Fruit fly (Drosophila melanogaster): ENCODE data around the gene Pfdn6.
A peak's percentile ranks its signal among the peaks of the same experiment; 100 is the strongest.

Gene Pfdn6

dm6 chr3L:19929051-19929718 lies 5.7 kb downstream of the Pfdn6 start (continued):
- TF ChIP-seq CG11696 (GFP tag; IDR thresholded peaks at IDR 0.05) (no peak), sisA (GFP tag; IDR thresholded peaks at IDR 0.05) (no peak), Poxn (GFP tag; IDR thresholded peaks at IDR 0.05) (no peak), CG7271 (tag; optimal IDR thresholded peaks at IDR 0.05) (no peak), tgo (GFP tag; IDR thresholded peaks at IDR 0.05) (no peak), NC2β (GFP tag; optimal IDR thresholded peaks at IDR 0.05) (no peak), chinmo (GFP tag; IDR thresholded peaks at IDR 0.05; ENCODE audit: partially characterized antibody) (peak; percentile 74; the same call in 1 of the 4 replicates), CG3726 (GFP tag; IDR thresholded peaks at IDR 0.05) (no peak)

- TF ChIP-seq Bgb (GFP tag; IDR thresholded peaks at IDR 0.05; ENCODE audit: partially characterized antibody) (0 out of 2 replicates have a peak, but pooled peaks have one; percentile 7), Ravus (GFP tag; IDR thresholded peaks at IDR 0.05) (no peak), CG7987 (GFP tag; optimal IDR thresholded peaks at IDR 0.05) (peak; percentile 2), hkb (optimal IDR thresholded peaks at IDR 0.05) (no peak), hkb (GFP tag; IDR thresholded peaks at IDR 0.05) (0 out of 2 replicates have a peak, but pooled peaks have one; percentile 10), MBD-R2 (GFP tag; IDR thresholded peaks at IDR 0.05) (no peak), exex (tag; optimal IDR thresholded peaks at IDR 0.05) (peak; percentile 99), CG18599 (GFP tag; optimal IDR thresholded peaks at IDR 0.05) (peak; percentile 12), GATAe (GFP tag; conservative IDR thresholded peaks at IDR 0.05) (peak; percentile 56; the same call in 1 of the 2 replicates), sqz (GFP tag; optimal IDR thresholded peaks at IDR 0.05) (peak; percentile 65), CG17361 (GFP tag; IDR thresholded peaks at IDR 0.05) (0 out of 3 replicates have a peak, but pooled peaks have one; percentile 6), CG10431 (GFP tag; optimal IDR thresholded peaks at IDR 0.05) (peak; percentile 23), CG10274 (GFP tag; optimal IDR thresholded peaks at IDR 0.05) (no peak), Med (GFP tag) (peak; percentile 74), mirr (GFP tag; optimal IDR thresholded peaks at IDR 0.05) (peak; percentile 96), CG2120 (GFP tag; optimal IDR thresholded peaks at IDR 0.05) (peak; percentile 21), CG7786 (GFP tag; optimal IDR thresholded peaks at IDR 0.05) (no peak), crol (GFP tag; IDR thresholded peaks at IDR 0.05) (peak; percentile 88), CHES-1-like (GFP tag; optimal IDR thresholded peaks at IDR 0.05) (no peak), HmgZ (tag; optimal IDR thresholded peaks at IDR 0.05) (peak; percentile 53), sug (tag; optimal IDR thresholded peaks at IDR 0.05) (peak; percentile 72), Pdp1 (GFP tag; optimal IDR thresholded peaks at IDR 0.05) (peak in 1 of 2 experiments; percentile 81), CG11504 (tag; optimal IDR thresholded peaks at IDR 0.05) (peak; percentile 56), Hr78 (GFP tag; optimal IDR thresholded peaks at IDR 0.05) (peak in 1 of 2 experiments; percentile 27), lab (GFP tag; optimal IDR thresholded peaks at IDR 0.05) (peak; percentile 64), Trl (optimal IDR thresholded peaks at IDR 0.05) (peak; percentile 21 to 36), Trl (GFP tag; optimal IDR thresholded peaks at IDR 0.05) (no peak), CG32532 (GFP tag; IDR thresholded peaks at IDR 0.05) (peak; percentile 31; the same call in 1 of the 2 replicates), CG8281 (tag; optimal IDR thresholded peaks at IDR 0.05) (peak; percentile 99), otp (GFP tag; IDR thresholded peaks at IDR 0.05) (no peak), Hey (tag; optimal IDR thresholded peaks at IDR 0.05) (peak; percentile 25), Xbp1 (GFP tag; optimal IDR thresholded peaks at IDR 0.05) (peak; percentile 26), CG13894 (tag; optimal IDR thresholded peaks at IDR 0.05) (peak; percentile 24), pros (GFP tag; optimal IDR thresholded peaks at IDR 0.05) (no peak), CG14441 (GFP tag; IDR thresholded peaks at IDR 0.05) (peak; percentile 33; the same call in 1 of the 2 replicates), chinmo (GFP tag; IDR thresholded peaks at IDR 0.05; ENCODE audit: partially characterized antibody) (peak; percentile 81; the same call in 2 of the 4 replicates)
These were observed 6.4 kb downstream of the Pfdn6 start for dm6 chr3L:19929719-19930334.

All from whole organism, embryonic.